Worm (Caenorhabditis elegans) whole organism, late embryonic: ENCODE data around the gene clec-34.
A peak's percentile ranks its signal among the peaks of the same experiment; 100 is the strongest.

Experiments used
- C38D4.7 ChIP-seq: fragments of 200-800 bp; sonication (Bioruptor generic); optimal IDR thresholded peaks from 2 replicates; lab custom pipeline; 2018; ENCODE audit warnings: mild to moderate bottlenecking, missing genetic modification characterization, moderate library complexity, missing compliant biosample characterization
- K02D7.2 ChIP-seq: sonication (generic microtip); optimal IDR thresholded peaks from 2 replicates; lab custom pipeline; 2017; ENCODE audit warnings: mild to moderate bottlenecking, missing genetic modification characterization, missing compliant biosample characterization
- ama-1 ChIP-seq: fragments of 150-350 bp; optimal IDR thresholded peaks from 2 replicates; lab custom pipeline; 2014
- ceh-18 ChIP-seq: sonication (generic microtip); optimal IDR thresholded peaks from 2 replicates; lab custom pipeline; 2016; ENCODE audit warnings: missing genetic modification characterization, missing compliant biosample characterization
- ceh-19 ChIP-seq: fragments of 200-800 bp; sonication (Bioruptor generic); optimal IDR thresholded peaks from 2 replicates; lab custom pipeline; 2018; ENCODE audit warnings: mild to moderate bottlenecking, missing genetic modification characterization, missing compliant biosample characterization
- ceh-24 ChIP-seq: sonication (generic microtip); optimal IDR thresholded peaks from 2 replicates; lab custom pipeline; 2016; ENCODE audit warnings: mild to moderate bottlenecking, missing genetic modification characterization, missing compliant biosample characterization
- ceh-45 ChIP-seq: fragments of 200-800 bp; sonication (Bioruptor generic); IDR thresholded peaks from 2 replicates; pipeline ENCODE4 v1.3.6; 2022; ENCODE audit warnings: missing genetic modification reagents, missing genetic modification characterization, missing compliant biosample characterization
- ceh-6 ChIP-seq: fragments of 200-800 bp; sonication (Bioruptor generic); optimal IDR thresholded peaks from 2 replicates; lab custom pipeline; 2018; ENCODE audit warnings: mild to moderate bottlenecking, missing genetic modification characterization, missing compliant biosample characterization
- ceh-9 ChIP-seq: sonication (generic microtip); optimal IDR thresholded peaks from 2 replicates; lab custom pipeline; 2016; ENCODE audit warnings: mild to moderate bottlenecking, missing genetic modification characterization, inconsistent platforms, missing compliant biosample characterization
- che-1 ChIP-seq: sonication (generic microtip); optimal IDR thresholded peaks from 2 replicates; lab custom pipeline; 2016; ENCODE audit warnings: mild to moderate bottlenecking, missing genetic modification characterization, missing compliant biosample characterization
- dmd-4 ChIP-seq: sonication (generic microtip); optimal IDR thresholded peaks from 2 replicates; lab custom pipeline; 2016; ENCODE audit warnings: borderline replicate concordance, missing genetic modification characterization, missing compliant biosample characterization
- eyg-1 ChIP-seq: sonication (generic microtip); optimal IDR thresholded peaks from 2 replicates; lab custom pipeline; 2016; ENCODE audit warnings: missing genotype, missing genetic modification characterization, missing compliant biosample characterization
- fkh-6 ChIP-seq: sonication (generic microtip); optimal IDR thresholded peaks from 2 replicates; lab custom pipeline; 2016; ENCODE audit warnings: missing genetic modification characterization, missing compliant biosample characterization
- gmeb-2 ChIP-seq: sonication (generic microtip); optimal IDR thresholded peaks from 2 replicates; lab custom pipeline; 2016; ENCODE audit warnings: missing genetic modification characterization, inconsistent platforms, missing compliant biosample characterization
- hlh-13 ChIP-seq: fragments of 200-800 bp; sonication (Bioruptor generic); optimal IDR thresholded peaks from 2 replicates; lab custom pipeline; 2018; ENCODE audit warnings: mild to moderate bottlenecking, missing genetic modification characterization, missing compliant biosample characterization
- hlh-15 ChIP-seq: sonication (generic microtip); optimal IDR thresholded peaks from 2 replicates; lab custom pipeline; 2016; ENCODE audit warnings: missing genetic modification characterization, missing compliant biosample characterization
- hlh-6 ChIP-seq: sonication (generic microtip); optimal IDR thresholded peaks from 2 replicates; lab custom pipeline; 2016; ENCODE audit warnings: missing genotype, missing genetic modification characterization, missing compliant biosample characterization
- lin-11 ChIP-seq: fragments of 200-800 bp; sonication (Bioruptor generic); optimal IDR thresholded peaks from 2 replicates; lab custom pipeline; 2018; ENCODE audit warnings: mild to moderate bottlenecking, missing genetic modification characterization, missing compliant biosample characterization
- madf-2 ChIP-seq: sonication (generic microtip); optimal IDR thresholded peaks from 2 replicates; lab custom pipeline; 2017; ENCODE audit warnings: missing genetic modification characterization, missing compliant biosample characterization
- mec-3 ChIP-seq: sonication (generic microtip); optimal IDR thresholded peaks from 2 replicates; lab custom pipeline; 2016; ENCODE audit warnings: borderline replicate concordance, missing genetic modification characterization, missing compliant biosample characterization
- nfya-1 ChIP-seq: sonication (generic microtip); optimal IDR thresholded peaks from 2 replicates; lab custom pipeline; 2017; ENCODE audit warnings: missing genetic modification characterization, mild to moderate bottlenecking, missing compliant biosample characterization, antibody characterized with exemption, moderate library complexity
- nhr-11 ChIP-seq: fragments of 150-350 bp; optimal IDR thresholded peaks from 2 replicates; lab custom pipeline; 2014; ENCODE audit warnings: missing biosample characterization, missing genetic modification characterization
- npax-4 ChIP-seq: sonication (generic microtip); optimal IDR thresholded peaks from 2 replicates; lab custom pipeline; 2016; ENCODE audit warnings: missing genetic modification characterization, missing compliant biosample characterization
- odd-2 ChIP-seq: sonication (generic microtip); optimal IDR thresholded peaks from 2 replicates; lab custom pipeline; 2017; ENCODE audit warnings: antibody characterized with exemption, mild to moderate bottlenecking, missing genetic modification characterization, missing compliant biosample characterization
- pag-3 ChIP-seq: sonication (generic microtip); optimal IDR thresholded peaks from 2 replicates; lab custom pipeline; 2016; ENCODE audit warnings: missing compliant biosample characterization, missing genetic modification characterization, borderline replicate concordance
- pax-1 ChIP-seq: fragments of 150-350 bp; optimal IDR thresholded peaks from 2 replicates; lab custom pipeline; 2014; ENCODE audit warnings: missing biosample characterization, missing genetic modification characterization
- pha-2 ChIP-seq: sonication (generic microtip); optimal IDR thresholded peaks from 2 replicates; lab custom pipeline; 2017; ENCODE audit warnings: mild to moderate bottlenecking, missing genetic modification characterization, missing compliant biosample characterization
- pqm-1 ChIP-seq: sonication (generic microtip); optimal IDR thresholded peaks from 2 replicates; lab custom pipeline; 2016; ENCODE audit warnings: missing genetic modification characterization, missing compliant biosample characterization
- pros-1 ChIP-seq: fragments of 150-350 bp; optimal IDR thresholded peaks from 2 replicates; lab custom pipeline; 2014; ENCODE audit warnings: missing biosample characterization, missing genetic modification reagents, missing genetic modification characterization
- syd-9 ChIP-seq: sonication (generic microtip); optimal IDR thresholded peaks from 2 replicates; lab custom pipeline; 2016; ENCODE audit warnings: mild to moderate bottlenecking, missing genetic modification characterization, moderate library complexity, missing compliant biosample characterization
- tbx-7 ChIP-seq: sonication (generic microtip); optimal IDR thresholded peaks from 2 replicates; lab custom pipeline; 2016; ENCODE audit warnings: missing genotype, missing genetic modification characterization, missing compliant biosample characterization
- unc-42 ChIP-seq: sonication (generic microtip); optimal IDR thresholded peaks from 2 replicates; lab custom pipeline; 2016; ENCODE audit warnings: missing genotype, missing genetic modification characterization, missing compliant biosample characterization
- unc-86 ChIP-seq: sonication (generic microtip); optimal IDR thresholded peaks from 2 replicates; lab custom pipeline; 2016; ENCODE audit warnings: missing genetic modification characterization, missing compliant biosample characterization
- zip-5 ChIP-seq: sonication (generic microtip); optimal IDR thresholded peaks from 2 replicates; lab custom pipeline; 2016; ENCODE audit warnings: missing genetic modification characterization, missing compliant biosample characterization
- ztf-16 ChIP-seq: sonication (generic microtip); optimal IDR thresholded peaks from 2 replicates; lab custom pipeline; 2017; ENCODE audit warnings: missing genetic modification characterization, missing compliant biosample characterization

The clec-34 gene

DNA sequence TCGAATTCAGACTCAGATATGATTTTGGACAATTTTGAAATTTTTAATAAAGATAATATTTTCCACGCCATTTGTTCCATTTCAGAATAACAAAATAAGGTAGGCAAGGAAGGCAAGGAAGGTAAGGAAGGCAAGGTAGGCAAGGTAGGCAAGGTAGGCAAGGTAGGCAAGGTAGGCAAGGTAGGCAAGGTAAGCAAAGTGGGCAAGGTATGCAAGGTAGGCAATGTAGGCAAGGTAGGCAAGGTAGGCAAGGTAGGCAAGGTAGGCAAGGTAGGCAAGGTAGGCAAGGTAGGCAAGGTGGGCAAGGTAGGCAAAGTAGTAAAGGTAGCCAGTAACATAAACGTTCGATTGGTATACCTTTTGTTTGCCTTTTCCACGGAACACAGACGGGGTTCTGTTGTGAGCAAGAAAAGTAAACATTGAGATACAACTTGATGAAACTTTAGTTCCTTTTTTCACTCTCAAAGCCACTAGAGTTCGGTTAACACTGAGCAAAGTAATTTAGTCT, 35.8 kb upstream of the clec-34 start, which contains the start of gene Y70C5C.1:
Y70C5C.1 (plus strand) TSS at position 458 of the 508 bp plus-strand sequence.
- peak; percentile 41 for TF ChIP-seq ceh-19
- TF ChIP-seq pha-2 (tag; lab: Kevin White, UChicago): peak; percentile 57
- TF ChIP-seq ceh-6 (GFP tag; lab: Kevin White, UChicago): peak; percentile 5
- TF ChIP-seq C38D4.7 (GFP tag; lab: Kevin White, UChicago): peak; percentile 36
- no peak for TF ChIP-seq nfya-1
- TF ChIP-seq ztf-16 (tag; lab: Kevin White, UChicago): no peak
- TF ChIP-seq ama-1 (lab: Kevin White, UChicago): no peak
- peak; percentile 42 for TF ChIP-seq lin-11 (tag; lab: Kevin White, UChicago)
- peak; percentile 32 for TF ChIP-seq K02D7.2 (tag; lab: Kevin White, UChicago)
- TF ChIP-seq che-1 (tag; lab: Kevin White, UChicago): peak; percentile 61
- no peak for TF ChIP-seq ceh-9
- peak; percentile 40 for TF ChIP-seq gmeb-2 (tag; lab: Kevin White, UChicago)
- TF ChIP-seq hlh-13 (GFP tag; lab: Kevin White, UChicago): peak; percentile 23
- TF ChIP-seq, all 69 proteins: peak for 9

- TF ChIP-seq pqm-1 (tag; lab: Kevin White, UChicago) (no peak), nfya-1 (no peak), npax-4 (no peak), dmd-4 (tag; lab: Kevin White, UChicago) (no peak), hlh-15 (tag; lab: Kevin White, UChicago) (no peak), odd-2 (tag; lab: Kevin White, UChicago) (no peak)
Observed at ce11 chrV:16706549-16706948, 29.0 kb upstream of the clec-34 start, which contains the start of gene clec-9. Gene clec-9, minus strand, starts transcription at chrV:16706649.

DNA sequence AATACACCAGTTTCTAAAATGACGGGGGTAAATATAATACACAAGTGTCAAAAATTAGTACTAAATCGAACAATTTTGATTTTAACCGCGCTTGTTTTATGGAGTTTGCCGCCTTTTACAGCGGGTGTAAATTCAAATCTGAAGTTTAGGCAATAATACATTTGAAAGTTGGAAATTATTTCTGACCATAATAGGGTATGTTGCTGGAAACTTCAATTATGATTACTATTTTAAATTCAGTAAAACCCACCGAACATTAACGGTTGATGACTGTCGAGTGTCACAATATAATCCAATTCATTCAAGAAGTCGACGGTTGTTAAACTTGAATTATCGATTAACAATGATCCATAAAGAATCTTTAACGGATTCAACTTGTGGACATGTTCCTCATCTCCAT, 21.8 kb upstream of the clec-34 start:
- TF ChIP-seq fkh-6 (tag; lab: Kevin White, UChicago): no peak
- TF ChIP-seq hlh-6 (tag; lab: Kevin White, UChicago): no peak
- TF ChIP-seq pha-2 (tag; lab: Kevin White, UChicago): no peak
- TF ChIP-seq lin-11 (tag; lab: Kevin White, UChicago): no peak
- no peak for TF ChIP-seq C38D4.7 (GFP tag; lab: Kevin White, UChicago)
- TF ChIP-seq mec-3: no peak
- TF ChIP-seq hlh-15 (tag; lab: Kevin White, UChicago): no peak

DNA sequence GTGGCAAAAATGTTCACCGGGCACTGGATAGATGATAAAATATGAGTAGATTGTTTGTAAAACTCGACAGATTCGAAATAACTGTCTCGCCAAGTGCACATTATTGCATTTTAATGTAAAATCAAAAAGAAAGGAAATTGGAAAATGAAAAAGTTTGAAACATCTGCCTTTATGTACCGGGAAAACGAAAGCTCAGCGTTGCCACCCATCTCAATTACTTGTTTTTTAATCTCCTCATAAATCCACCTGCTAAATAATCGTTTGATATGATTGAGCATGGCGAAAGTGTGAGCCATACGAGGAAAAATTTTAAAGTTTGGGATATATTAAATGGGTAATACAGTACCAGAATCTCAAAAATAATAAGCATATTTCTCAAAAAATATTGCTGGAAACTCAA, 19.0 kb upstream of the clec-34 start, which contains the start of gene srh-137:
srh-137 (minus strand) TSS at position 101 of the 400 bp plus-strand sequence.
- TF ChIP-seq ceh-6 (GFP tag; lab: Kevin White, UChicago) (no peak), madf-2 (tag; lab: Kevin White, UChicago) (no peak), odd-2 (tag; lab: Kevin White, UChicago) (no peak), unc-42 (tag; lab: Kevin White, UChicago) (no peak), ztf-16 (tag; lab: Kevin White, UChicago) (no peak), C38D4.7 (GFP tag; lab: Kevin White, UChicago) (no peak), nhr-11 (no peak), syd-9 (tag; lab: Kevin White, UChicago) (no peak), unc-86 (no peak), pag-3 (tag; lab: Kevin White, UChicago) (no peak), ceh-18 (tag; lab: Kevin White, UChicago) (no peak), fkh-6 (tag; lab: Kevin White, UChicago) (no peak), ceh-45 (GFP tag; lab: Robert Waterston, UW) (no peak), tbx-7 (no peak), nfya-1 (no peak), ceh-19 (no peak), ceh-24 (tag; lab: Kevin White, UChicago) (no peak), eyg-1 (no peak), che-1 (tag; lab: Kevin White, UChicago) (no peak), dmd-4 (tag; lab: Kevin White, UChicago) (no peak)

ce11 chrV:16723744-16724143, 11.8 kb upstream of the clec-34 start, which contains the start of gene nhr-112:
Gene nhr-112, minus strand, starts transcription at chrV:16723844.
- TF ChIP-seq npax-4: no peak
- no peak for TF ChIP-seq madf-2 (tag; lab: Kevin White, UChicago)
- TF ChIP-seq zip-5 (tag; lab: Kevin White, UChicago): no peak
- no peak for TF ChIP-seq pax-1 (tag; lab: Kevin White, UChicago)
- no peak for TF ChIP-seq pag-3 (tag; lab: Kevin White, UChicago)
- TF ChIP-seq syd-9 (tag; lab: Kevin White, UChicago): no peak
- no peak for TF ChIP-seq pros-1 (tag; lab: Kevin White, UChicago)
- TF ChIP-seq, all 69 proteins: peak for 0
